Worm (Caenorhabditis elegans): Measurements from ENCODE around the gene R05D3.12.

R05D3.12 gene

ce11 chrIII:8403507-8403906 is 22.8 kb downstream of the R05D3.12 start, which contains the start of gene cutc-1 (continued):
- TF ChIP-seq snpc-4 (GFP tag; optimal IDR thresholded peaks at IDR 0.05) (no peak), snpc-4 (tag; optimal IDR thresholded peaks at IDR 0.05) (no peak)

ce11 chrIII:8405449-8405962 is 24.8 kb downstream of the R05D3.12 start, which contains the start of the genes ubxn-4 and cyy-1:
Gene ubxn-4 (minus strand): TSS chrIII:8405562.
Gene cyy-1 (plus strand): TSS chrIII:8405874.
- TF ChIP-seq Y79H2A.3 (GFP tag; conservative IDR thresholded peaks at IDR 0.05) (no peak), attf-5 (GFP tag; optimal IDR thresholded peaks at IDR 0.05) (no peak), chd-7 (tag; optimal IDR thresholded peaks at IDR 0.05) (no peak), rec-8 (tag; optimal IDR thresholded peaks at IDR 0.05) (no peak), snpc-3.4 (tag; optimal IDR thresholded peaks at IDR 0.05) (no peak), F49E8.2 (tag; optimal IDR thresholded peaks at IDR 0.05; ENCODE audit: insufficient read depth) (no peak), attf-6 (GFP tag; IDR thresholded peaks at IDR 0.05) (no peak), ceh-27 (GFP tag; optimal IDR thresholded peaks at IDR 0.05) (no peak), ekl-4 (GFP tag; IDR thresholded peaks at IDR 0.05) (no peak)

ce11 chrIII:8409166-8409565 is 28.4 kb downstream of the R05D3.12 start, which contains the start of gene ZK353.9:
Gene ZK353.9 (plus strand): TSS chrIII:8409496.
- no peak for TF ChIP-seq xnd-1 (tag; optimal IDR thresholded peaks at IDR 0.05)
- TF ChIP-seq rcor-1 (GFP tag; IDR thresholded peaks at IDR 0.05): no peak
- no peak for TF ChIP-seq ztf-28 (GFP tag; IDR thresholded peaks at IDR 0.05)
- no peak for TF ChIP-seq T07F8.4 (tag; optimal IDR thresholded peaks at IDR 0.05)
- no peak for TF ChIP-seq ztf-22 (GFP tag; optimal IDR thresholded peaks at IDR 0.05)

ce11 chrIII:8410747-8411146 is 30.0 kb downstream of the R05D3.12 start:
- TF ChIP-seq dpl-1 (GFP tag; optimal IDR thresholded peaks at IDR 0.05) (no peak), F39B2.1 (GFP tag; IDR thresholded peaks at IDR 0.05) (no peak), ztf-26 (tag; optimal IDR thresholded peaks at IDR 0.05) (no peak), lag-1 (GFP tag; IDR thresholded peaks at IDR 0.05) (no peak), nhr-80 (tag; optimal IDR thresholded peaks at IDR 0.05) (peak; percentile 1), C17E4.6 (GFP tag; IDR thresholded peaks at IDR 0.05) (no peak)

ce11 chrIII:8411976-8412375 is 31.2 kb downstream of the R05D3.12 start:
- TF ChIP-seq lir-1 (GFP tag; conservative IDR thresholded peaks at IDR 0.05) (no peak), F57C9.4 (tag; optimal IDR thresholded peaks at IDR 0.05) (no peak), him-1 (tag; optimal IDR thresholded peaks at IDR 0.05) (peak; percentile 6), Y95B8A.8 (GFP tag; IDR thresholded peaks at IDR 0.05) (no peak), K11D2.4 (GFP tag; IDR thresholded peaks at IDR 0.05) (0 out of 2 replicates have a peak, but pooled peaks have one; percentile 25), attf-5 (GFP tag; optimal IDR thresholded peaks at IDR 0.05) (peak; percentile 88), B0261.1 (tag; optimal IDR thresholded peaks at IDR 0.05) (no peak), nfyb-1 (GFP tag; IDR thresholded peaks at IDR 0.05) (0 out of 2 replicates have a peak, but pooled peaks have one; percentile 43), Y56A3A.18 (GFP tag; IDR thresholded peaks at IDR 0.05) (0 out of 2 replicates have a peak, but pooled peaks have one; percentile 48), lin-35 (GFP tag; optimal IDR thresholded peaks at IDR 0.05) (peak in 1 of 3 experiments; percentile 48), nhr-90 (tag; optimal IDR thresholded peaks at IDR 0.05) (no peak), nhr-179 (tag; optimal IDR thresholded peaks at IDR 0.05) (no peak), F23B12.7 (tag; optimal IDR thresholded peaks at IDR 0.05; ENCODE audit: insufficient read depth) (peak; percentile 13), bed-1 (GFP tag; IDR thresholded peaks at IDR 0.05) (no peak), madf-8 (GFP tag; conservative IDR thresholded peaks at IDR 0.05) (no peak), cebp-1 (GFP tag; IDR thresholded peaks at IDR 0.05) (peak; percentile 90), cebp-1 (tag; optimal IDR thresholded peaks at IDR 0.05) (peak; percentile 94), ztf-18 (tag; optimal IDR thresholded peaks at IDR 0.05) (peak; percentile 62), snpc-1.3 (tag; optimal IDR thresholded peaks at IDR 0.05; ENCODE audit: insufficient read depth) (peak; percentile 11), dpff-1 (tag; optimal IDR thresholded peaks at IDR 0.05) (no peak)
